Worm (Caenorhabditis elegans) whole organism, late embryonic: ENCODE data around the gene cdc-25.2.

Experiments
- C38D4.7 ChIP-seq: fragments of 200-800 bp; sonication (Bioruptor generic); optimal IDR thresholded peaks from 2 replicates; lab custom pipeline; 2018; ENCODE audit warnings: mild to moderate bottlenecking, missing genetic modification characterization, moderate library complexity, missing compliant biosample characterization
- F13H6.1 ChIP-seq: sonication (generic microtip); optimal IDR thresholded peaks from 2 replicates; lab custom pipeline; 2016; ENCODE audit warnings: missing genetic modification characterization, missing compliant biosample characterization
- T23F11.4 ChIP-seq: fragments of 200-800 bp; sonication (Bioruptor generic); optimal IDR thresholded peaks from 2 replicates; lab custom pipeline; 2018; ENCODE audit warnings: mild to moderate bottlenecking, missing genetic modification characterization, missing compliant biosample characterization
- ama-1 ChIP-seq: fragments of 150-350 bp; optimal IDR thresholded peaks from 2 replicates; lab custom pipeline; 2014
- ceh-14 ChIP-seq: sonication (generic microtip); optimal IDR thresholded peaks from 2 replicates; lab custom pipeline; 2016; ENCODE audit warnings: missing genotype, missing genetic modification characterization, missing compliant biosample characterization
- ceh-22 ChIP-seq: sonication (generic microtip); optimal IDR thresholded peaks from 2 replicates; lab custom pipeline; 2017; ENCODE audit warnings: missing biosample characterization, missing genetic modification characterization
- ceh-24 ChIP-seq: sonication (generic microtip); optimal IDR thresholded peaks from 2 replicates; lab custom pipeline; 2016; ENCODE audit warnings: mild to moderate bottlenecking, missing genetic modification characterization, missing compliant biosample characterization
- ceh-30 ChIP-seq: fragments of 150-350 bp; optimal IDR thresholded peaks from 2 replicates; lab custom pipeline; 2014; ENCODE audit warnings: missing biosample characterization, missing genetic modification characterization
- ceh-6 ChIP-seq: fragments of 200-800 bp; sonication (Bioruptor generic); optimal IDR thresholded peaks from 2 replicates; lab custom pipeline; 2018; ENCODE audit warnings: mild to moderate bottlenecking, missing genetic modification characterization, missing compliant biosample characterization
- ceh-9 ChIP-seq: sonication (generic microtip); optimal IDR thresholded peaks from 2 replicates; lab custom pipeline; 2016; ENCODE audit warnings: mild to moderate bottlenecking, missing genetic modification characterization, inconsistent platforms, missing compliant biosample characterization
- che-1 ChIP-seq: sonication (generic microtip); optimal IDR thresholded peaks from 2 replicates; lab custom pipeline; 2016; ENCODE audit warnings: mild to moderate bottlenecking, missing genetic modification characterization, missing compliant biosample characterization
- dmd-4 ChIP-seq: sonication (generic microtip); optimal IDR thresholded peaks from 2 replicates; lab custom pipeline; 2016; ENCODE audit warnings: borderline replicate concordance, missing genetic modification characterization, missing compliant biosample characterization
- dve-1 ChIP-seq: sonication (generic microtip); optimal IDR thresholded peaks from 2 replicates; lab custom pipeline; 2017; ENCODE audit warnings: antibody characterized with exemption, mild to moderate bottlenecking, missing genetic modification characterization, missing compliant biosample characterization
- ets-4 ChIP-seq: sonication (generic microtip); optimal IDR thresholded peaks from 2 replicates; lab custom pipeline; 2016; ENCODE audit warnings: missing genetic modification characterization, missing compliant biosample characterization
- fkh-10 ChIP-seq: fragments of 150-350 bp; optimal IDR thresholded peaks from 2 replicates; lab custom pipeline; 2014; ENCODE audit warnings: missing biosample characterization, missing genetic modification reagents, missing genetic modification characterization
- fkh-6 ChIP-seq: sonication (generic microtip); optimal IDR thresholded peaks from 2 replicates; lab custom pipeline; 2016; ENCODE audit warnings: missing genetic modification characterization, missing compliant biosample characterization
- hlh-30 ChIP-seq: sonication (generic microtip); optimal IDR thresholded peaks from 2 replicates; lab custom pipeline; 2017; ENCODE audit warnings: antibody characterized with exemption, missing genetic modification characterization, missing compliant biosample characterization; ENCODE audit not compliant: insufficient read depth
- hlh-6 ChIP-seq: sonication (generic microtip); optimal IDR thresholded peaks from 2 replicates; lab custom pipeline; 2016; ENCODE audit warnings: missing genotype, missing genetic modification characterization, missing compliant biosample characterization
- hlh-8 ChIP-seq: sonication (generic microtip); optimal IDR thresholded peaks from 2 replicates; lab custom pipeline; 2016; ENCODE audit warnings: missing genotype, missing genetic modification characterization, missing compliant biosample characterization
- lin-11 ChIP-seq: fragments of 200-800 bp; sonication (Bioruptor generic); optimal IDR thresholded peaks from 2 replicates; lab custom pipeline; 2018; ENCODE audit warnings: mild to moderate bottlenecking, missing genetic modification characterization, missing compliant biosample characterization
- nfya-1 ChIP-seq: sonication (generic microtip); optimal IDR thresholded peaks from 2 replicates; lab custom pipeline; 2017; ENCODE audit warnings: missing genetic modification characterization, mild to moderate bottlenecking, missing compliant biosample characterization, antibody characterized with exemption, moderate library complexity
- nhr-11 ChIP-seq: fragments of 150-350 bp; optimal IDR thresholded peaks from 2 replicates; lab custom pipeline; 2014; ENCODE audit warnings: missing biosample characterization, missing genetic modification characterization
- nhr-232 ChIP-seq: sonication (generic microtip); optimal IDR thresholded peaks from 2 replicates; lab custom pipeline; 2016; ENCODE audit warnings: missing genetic modification characterization, missing compliant biosample characterization
- odd-2 ChIP-seq: sonication (generic microtip); optimal IDR thresholded peaks from 2 replicates; lab custom pipeline; 2017; ENCODE audit warnings: antibody characterized with exemption, mild to moderate bottlenecking, missing genetic modification characterization, missing compliant biosample characterization
- pat-9 ChIP-seq: fragments of 200-800 bp; sonication (Bioruptor generic); optimal IDR thresholded peaks from 2 replicates; lab custom pipeline; 2018; ENCODE audit warnings: mild to moderate bottlenecking, missing genetic modification characterization, moderate library complexity, missing compliant biosample characterization
- pha-2 ChIP-seq: sonication (generic microtip); optimal IDR thresholded peaks from 2 replicates; lab custom pipeline; 2017; ENCODE audit warnings: mild to moderate bottlenecking, missing genetic modification characterization, missing compliant biosample characterization
- pqm-1 ChIP-seq: sonication (generic microtip); optimal IDR thresholded peaks from 2 replicates; lab custom pipeline; 2016; ENCODE audit warnings: missing genetic modification characterization, missing compliant biosample characterization
- ref-2 ChIP-seq: sonication (generic microtip); optimal IDR thresholded peaks from 2 replicates; lab custom pipeline; 2016; ENCODE audit warnings: missing genetic modification characterization, missing compliant biosample characterization
- rnt-1 ChIP-seq: sonication (generic microtip); optimal IDR thresholded peaks from 2 replicates; lab custom pipeline; 2016; ENCODE audit warnings: missing genetic modification characterization, missing compliant biosample characterization
- sdc-2 ChIP-seq: sonication (generic microtip); optimal IDR thresholded peaks from 2 replicates; lab custom pipeline; 2016; ENCODE audit warnings: missing genotype, missing genetic modification characterization, missing compliant biosample characterization
- sox-2 ChIP-seq: fragments of 200-800 bp; sonication (Bioruptor generic); IDR thresholded peaks from 2 replicates; pipeline ENCODE4 v1.3.6; 2022; ENCODE audit warnings: missing genetic modification reagents, missing genetic modification characterization, missing compliant biosample characterization
- sox-4 ChIP-seq: sonication (generic microtip); optimal IDR thresholded peaks from 2 replicates; lab custom pipeline; 2017; ENCODE audit warnings: mild to moderate bottlenecking, missing genetic modification characterization, inconsistent platforms, missing compliant biosample characterization
- syd-9 ChIP-seq: sonication (generic microtip); optimal IDR thresholded peaks from 2 replicates; lab custom pipeline; 2016; ENCODE audit warnings: mild to moderate bottlenecking, missing genetic modification characterization, moderate library complexity, missing compliant biosample characterization
- tbx-2 ChIP-seq: sonication (generic microtip); optimal IDR thresholded peaks from 2 replicates; lab custom pipeline; 2016; ENCODE audit warnings: missing genetic modification characterization, missing compliant biosample characterization
- ttx-3 ChIP-seq: sonication (generic microtip); optimal IDR thresholded peaks from 2 replicates; lab custom pipeline; 2016; ENCODE audit warnings: missing genetic modification reagents, missing genetic modification characterization, missing compliant biosample characterization
- unc-55 ChIP-seq: sonication (generic microtip); optimal IDR thresholded peaks from 2 replicates; lab custom pipeline; 2017; ENCODE audit warnings: missing biosample characterization, missing genetic modification reagents, missing genetic modification characterization
- zip-5 ChIP-seq: sonication (generic microtip); optimal IDR thresholded peaks from 2 replicates; lab custom pipeline; 2016; ENCODE audit warnings: missing genetic modification characterization, missing compliant biosample characterization
- ztf-16 ChIP-seq: sonication (generic microtip); optimal IDR thresholded peaks from 2 replicates; lab custom pipeline; 2017; ENCODE audit warnings: missing genetic modification characterization, missing compliant biosample characterization

The cdc-25.2 gene

DNA sequence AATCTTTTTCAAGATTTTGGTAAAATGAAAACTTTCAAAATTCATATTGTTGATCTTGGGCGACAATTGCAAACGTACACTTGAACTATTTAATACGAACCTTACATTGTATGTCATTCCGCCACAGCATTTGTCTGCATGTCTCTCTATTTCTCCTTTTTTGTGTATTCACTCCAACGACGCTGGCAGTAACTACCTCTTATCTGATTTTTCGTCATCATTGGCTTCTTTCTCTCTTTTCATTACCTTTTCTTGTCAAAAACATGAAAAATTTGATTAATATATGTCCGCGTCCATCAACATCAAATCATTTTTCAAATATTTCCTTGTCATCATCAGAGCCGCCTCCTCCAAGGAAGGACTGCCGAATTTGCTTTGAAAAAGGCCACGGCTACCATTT lies 43.2 kb downstream of the cdc-25.2 start, which contains the start of gene nhr-177:
TSS of gene nhr-177 (plus strand) at position 167 of the 400 bp plus-strand sequence.
- TF ChIP-seq syd-9: no peak
- TF ChIP-seq nfya-1 (tag; lab: Kevin White, UChicago): no peak
- no peak for TF ChIP-seq ref-2
- TF ChIP-seq F13H6.1: no peak
- no peak for TF ChIP-seq dmd-4 (tag; lab: Kevin White, UChicago)
- TF ChIP-seq C38D4.7 (GFP tag; lab: Kevin White, UChicago): no peak
- no peak for TF ChIP-seq che-1 (tag; lab: Kevin White, UChicago)
- no peak for TF ChIP-seq fkh-10 (GFP tag; lab: Kevin White, UChicago)

DNA sequence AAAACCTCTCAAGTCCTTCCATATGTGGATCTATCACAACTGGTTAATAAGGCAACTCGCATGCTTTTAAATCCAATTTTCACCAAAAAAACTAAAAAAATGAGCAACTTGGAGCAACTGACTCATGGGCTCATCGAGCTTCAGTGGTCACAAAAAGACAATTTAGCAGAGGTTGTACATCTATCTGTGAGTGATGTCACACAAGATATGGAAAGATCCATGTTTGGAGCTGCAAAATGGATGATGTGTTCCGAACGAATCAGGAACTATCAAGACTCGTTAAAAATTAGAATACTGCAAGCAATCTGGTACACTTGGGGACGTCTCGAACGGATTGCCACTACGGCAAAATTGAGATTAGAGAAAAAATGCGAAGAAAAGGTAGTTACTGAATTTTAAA lies 44.7 kb downstream of the cdc-25.2 start:
- no peak for TF ChIP-seq pat-9 (tag; lab: Kevin White, UChicago)
- TF ChIP-seq nhr-232 (tag; lab: Kevin White, UChicago): no peak
- TF ChIP-seq ref-2: no peak
- TF ChIP-seq fkh-10 (GFP tag; lab: Kevin White, UChicago): no peak

DNA sequence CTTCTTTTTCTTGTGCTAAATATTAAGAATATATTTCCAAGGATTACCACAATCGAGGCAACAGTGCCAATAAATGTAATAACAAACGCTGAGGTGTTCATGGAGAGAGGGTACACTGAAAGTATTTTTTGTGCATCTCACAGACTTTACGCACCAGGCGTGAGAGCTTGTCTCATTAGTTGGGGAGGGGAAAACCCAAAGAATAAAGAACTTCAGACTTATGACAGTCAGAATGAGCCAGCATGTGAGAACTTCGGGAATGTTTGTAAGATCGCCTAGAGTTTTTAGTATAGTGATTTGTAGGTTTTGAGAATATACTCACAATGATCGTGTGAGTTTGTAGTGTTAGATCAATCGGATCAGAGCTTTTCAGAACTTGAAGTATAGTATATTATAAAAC lies 47.9 kb downstream of the cdc-25.2 start, which contains the start of gene srbc-41:
TSS of gene srbc-41 (minus strand) at position 101 of the 400 bp plus-strand sequence.
- TF ChIP-seq ceh-9 (tag; lab: Kevin White, UChicago) (no peak), ama-1 (lab: Kevin White, UChicago) (no peak), ceh-14 (tag; lab: Kevin White, UChicago) (no peak), nhr-11 (tag; lab: Kevin White, UChicago) (no peak), pat-9 (tag; lab: Kevin White, UChicago) (no peak), ets-4 (tag; lab: Kevin White, UChicago) (no peak), sox-2 (GFP tag; lab: Robert Waterston, UW) (no peak), F13H6.1 (no peak), ceh-6 (GFP tag; lab: Kevin White, UChicago) (no peak), tbx-2 (tag; lab: Kevin White, UChicago) (no peak), ceh-22 (no peak), T23F11.4 (GFP tag; lab: Kevin White, UChicago) (no peak), hlh-8 (tag; lab: Kevin White, UChicago) (no peak), dve-1 (tag; lab: Kevin White, UChicago) (no peak), odd-2 (tag; lab: Kevin White, UChicago) (no peak), ztf-16 (tag; lab: Kevin White, UChicago) (no peak), sox-4 (tag; lab: Kevin White, UChicago) (no peak), unc-55 (GFP tag; lab: Kevin White, UChicago) (no peak)
- TF ChIP-seq, all 69 proteins: peak for 0

DNA sequence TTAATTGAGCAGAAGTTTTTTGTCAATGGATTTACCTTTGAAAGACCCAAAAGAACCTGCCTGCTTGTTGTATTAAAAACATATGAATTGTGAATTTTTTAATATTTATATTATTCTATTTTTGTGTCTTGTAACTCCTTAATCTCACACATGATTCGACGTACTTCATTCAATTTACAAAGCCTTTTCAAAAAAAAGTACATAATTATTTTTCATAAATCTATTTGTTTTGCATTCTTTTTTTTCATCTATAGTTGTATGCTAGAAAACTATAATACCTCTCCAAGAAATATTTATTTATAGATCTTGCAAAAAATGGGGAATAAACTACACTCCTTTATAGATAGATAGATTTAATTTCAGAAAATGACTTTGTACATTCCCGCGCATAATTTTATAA lies 51.9 kb downstream of the cdc-25.2 start, which contains the start of gene nhr-179:
TSS of gene nhr-179 (minus strand) at position 101 of the 400 bp plus-strand sequence.
- TF ChIP-seq zip-5 (tag; lab: Kevin White, UChicago) (no peak), pat-9 (tag; lab: Kevin White, UChicago) (no peak), ztf-16 (tag; lab: Kevin White, UChicago) (no peak), ttx-3 (tag; lab: Kevin White, UChicago) (no peak), fkh-6 (tag; lab: Kevin White, UChicago) (no peak), ceh-22 (no peak), rnt-1 (tag; lab: Kevin White, UChicago) (no peak), hlh-30 (tag; lab: Kevin White, UChicago) (no peak), F13H6.1 (no peak), unc-55 (GFP tag; lab: Kevin White, UChicago) (no peak), fkh-10 (GFP tag; lab: Kevin White, UChicago) (no peak), ref-2 (no peak), lin-11 (tag; lab: Kevin White, UChicago) (no peak)
- TF ChIP-seq, all 69 proteins: peak for 0

DNA sequence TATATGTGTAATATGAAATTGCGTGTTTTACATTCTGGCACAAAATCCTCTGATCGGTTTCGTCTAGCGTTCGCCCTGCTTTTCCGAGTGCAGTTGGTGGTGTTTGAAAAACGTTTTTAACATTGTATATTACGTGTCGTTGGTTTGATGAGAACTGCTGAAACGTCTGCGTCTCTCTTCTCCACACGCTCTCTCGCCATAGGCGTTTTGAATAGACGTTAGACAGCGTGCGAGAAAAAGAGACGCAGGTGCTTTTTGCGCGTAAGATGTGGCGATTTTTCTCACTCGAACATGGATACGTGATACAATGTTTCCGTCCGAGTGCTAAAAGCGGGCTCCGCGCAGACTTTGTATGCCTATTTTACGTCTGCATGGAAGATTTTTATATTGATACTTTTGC lies 53.7 kb downstream of the cdc-25.2 start:
- TF ChIP-seq sdc-2 (tag; lab: Kevin White, UChicago): no peak
- TF ChIP-seq hlh-6 (tag; lab: Kevin White, UChicago): no peak
- TF ChIP-seq tbx-2 (tag; lab: Kevin White, UChicago): no peak
- no peak for TF ChIP-seq ttx-3 (tag; lab: Kevin White, UChicago)
- no peak for TF ChIP-seq ceh-30 (tag; lab: Kevin White, UChicago)
- TF ChIP-seq F13H6.1: no peak
- TF ChIP-seq dve-1 (tag; lab: Kevin White, UChicago): no peak
- no peak for TF ChIP-seq pha-2 (tag; lab: Kevin White, UChicago)
- TF ChIP-seq ets-4 (tag; lab: Kevin White, UChicago): no peak
- no peak for TF ChIP-seq unc-55 (GFP tag; lab: Kevin White, UChicago)
- no peak for TF ChIP-seq fkh-10 (GFP tag; lab: Kevin White, UChicago)
- no peak for TF ChIP-seq pqm-1 (tag; lab: Kevin White, UChicago)
- TF ChIP-seq ceh-24 (tag; lab: Kevin White, UChicago): no peak
